Worm (Caenorhabditis elegans): ENCODE data around the gene ZK856.19.
A peak's percentile ranks its signal among the peaks of the same experiment; 100 is the strongest.

The ZK856.19 gene

DNA sequence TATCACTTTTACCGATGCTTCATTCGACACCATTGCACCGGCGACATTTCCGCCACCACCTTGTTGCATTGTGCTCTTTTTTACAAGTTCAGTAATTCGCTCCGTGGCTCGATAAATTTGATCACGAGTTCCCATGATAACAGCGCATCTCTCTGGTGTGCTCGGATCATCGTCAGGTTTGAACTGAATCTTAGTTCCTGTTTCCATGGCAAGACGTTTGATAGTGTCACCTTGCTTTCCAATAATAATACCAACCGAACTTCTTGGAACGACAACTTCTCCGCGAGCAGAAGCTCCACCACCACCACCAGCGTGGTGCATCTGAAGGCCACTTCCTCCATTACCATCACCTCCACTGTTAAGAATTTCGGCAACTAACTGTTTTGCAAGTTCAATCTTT, 32.5 kb upstream of the ZK856.19 start:
- TF ChIP-seq F16B12.6 (tag; optimal IDR thresholded peaks at IDR 0.05): no peak
- TF ChIP-seq snpc-4 (tag; optimal IDR thresholded peaks at IDR 0.05): no peak
- no peak for TF ChIP-seq egl-27 (tag; optimal IDR thresholded peaks at IDR 0.05)
- no peak for TF ChIP-seq ceh-8 (GFP tag; optimal IDR thresholded peaks at IDR 0.05)
- no peak for TF ChIP-seq ceh-82 (tag; optimal IDR thresholded peaks at IDR 0.05)
- no peak for TF ChIP-seq lir-3 (tag; optimal IDR thresholded peaks at IDR 0.05; ENCODE audit: poor library complexity)
- no peak for TF ChIP-seq dsc-1 (tag; optimal IDR thresholded peaks at IDR 0.05)
- no peak for TF ChIP-seq nhr-76 (tag; optimal IDR thresholded peaks at IDR 0.05)
- no peak for TF ChIP-seq ces-1 (GFP tag; optimal IDR thresholded peaks at IDR 0.05)
- TF ChIP-seq nhr-77 (tag; optimal IDR thresholded peaks at IDR 0.05): no peak
- no peak for TF ChIP-seq C34B4.2 (tag; optimal IDR thresholded peaks at IDR 0.05)

DNA sequence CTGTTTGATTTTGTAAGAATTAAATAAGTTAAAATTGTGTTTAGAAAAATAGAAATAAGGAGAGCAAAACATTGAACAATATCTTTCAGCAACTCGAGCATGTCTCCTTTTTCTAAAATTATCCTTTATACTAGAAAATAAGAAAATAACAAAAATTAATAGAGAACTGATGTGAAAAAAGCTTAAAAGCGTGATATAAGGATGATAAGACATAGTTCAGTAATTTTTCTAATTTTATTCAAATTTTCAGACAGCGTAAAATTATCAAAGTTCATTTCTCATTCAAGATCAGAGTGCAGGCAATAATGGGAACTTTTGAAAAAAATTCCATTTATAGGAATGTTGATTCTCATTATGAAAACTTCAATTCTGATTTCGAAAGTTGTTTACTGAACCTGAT, 28.6 kb upstream of the ZK856.19 start, which contains the start of gene str-182:
Gene str-182 (minus strand): TSS at position 101 of the 400 bp plus-strand sequence.
- TF ChIP-seq tbx-2 (tag; optimal IDR thresholded peaks at IDR 0.05) (no peak), nhr-71 (tag; optimal IDR thresholded peaks at IDR 0.05) (peak; percentile 12), fkh-8 (tag; optimal IDR thresholded peaks at IDR 0.05) (peak; percentile 41)

DNA sequence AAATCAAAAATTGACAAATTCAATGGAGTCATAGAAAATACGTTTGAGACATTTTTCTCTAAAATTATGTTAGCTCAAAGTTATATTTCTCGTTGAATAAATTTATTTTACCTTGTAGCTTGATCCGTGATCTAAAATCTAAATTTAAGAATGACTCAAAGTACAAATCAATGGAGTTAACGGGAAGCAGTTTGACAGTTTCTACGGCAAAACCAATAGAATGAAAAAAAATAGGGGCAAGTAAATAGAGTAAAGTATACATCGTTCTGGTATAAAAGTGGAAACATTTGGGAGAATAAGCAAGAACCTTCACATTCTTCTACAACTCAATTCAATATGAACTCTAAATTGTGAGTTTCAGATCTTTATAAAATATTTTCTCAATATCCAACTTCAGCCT, 26.2 kb upstream of the ZK856.19 start, which contains the start of gene fipr-6:
Gene fipr-6 (plus strand): TSS at position 301 of the 400 bp plus-strand sequence.
- TF ChIP-seq egl-27 (tag; optimal IDR thresholded peaks at IDR 0.05): no peak
- TF ChIP-seq lin-39 (tag; optimal IDR thresholded peaks at IDR 0.05): no peak
- TF ChIP-seq fkh-8 (tag; optimal IDR thresholded peaks at IDR 0.05): no peak
- no peak for TF ChIP-seq efl-3 (GFP tag; optimal IDR thresholded peaks at IDR 0.05)
- TF ChIP-seq sup-37 (GFP tag; optimal IDR thresholded peaks at IDR 0.05): no peak
- no peak for TF ChIP-seq nhr-77 (tag; optimal IDR thresholded peaks at IDR 0.05)
- no peak for TF ChIP-seq skn-1 (tag; optimal IDR thresholded peaks at IDR 0.05)
- TF ChIP-seq nhr-90 (tag; optimal IDR thresholded peaks at IDR 0.05; ENCODE audit: poor library complexity): no peak
- no peak for TF ChIP-seq alr-1 (tag; optimal IDR thresholded peaks at IDR 0.05; ENCODE audit: borderline replicate concordance)
- no peak for TF ChIP-seq Y116A8C.19 (tag; optimal IDR thresholded peaks at IDR 0.05; ENCODE audit: borderline replicate concordance)
- TF ChIP-seq blmp-1 (tag; optimal IDR thresholded peaks at IDR 0.05): no peak
- no peak for TF ChIP-seq C04F5.9 (tag; optimal IDR thresholded peaks at IDR 0.05)
- no peak for TF ChIP-seq isw-1 (GFP tag; IDR thresholded peaks at IDR 0.05)
- TF ChIP-seq unc-62 (GFP tag; optimal IDR thresholded peaks at IDR 0.05): no peak
- TF ChIP-seq lin-35 (GFP tag; optimal IDR thresholded peaks at IDR 0.05): no peak
- TF ChIP-seq fos-1 (tag; optimal IDR thresholded peaks at IDR 0.05): no peak
- no peak for TF ChIP-seq irx-1 (tag; optimal IDR thresholded peaks at IDR 0.05)
- TF ChIP-seq pag-3 (tag; optimal IDR thresholded peaks at IDR 0.05; ENCODE audit: borderline replicate concordance, insufficient read depth): no peak
- TF ChIP-seq fkh-10 (GFP tag; optimal IDR thresholded peaks at IDR 0.05): no peak
- no peak for TF ChIP-seq ceh-82 (tag; optimal IDR thresholded peaks at IDR 0.05)

DNA sequence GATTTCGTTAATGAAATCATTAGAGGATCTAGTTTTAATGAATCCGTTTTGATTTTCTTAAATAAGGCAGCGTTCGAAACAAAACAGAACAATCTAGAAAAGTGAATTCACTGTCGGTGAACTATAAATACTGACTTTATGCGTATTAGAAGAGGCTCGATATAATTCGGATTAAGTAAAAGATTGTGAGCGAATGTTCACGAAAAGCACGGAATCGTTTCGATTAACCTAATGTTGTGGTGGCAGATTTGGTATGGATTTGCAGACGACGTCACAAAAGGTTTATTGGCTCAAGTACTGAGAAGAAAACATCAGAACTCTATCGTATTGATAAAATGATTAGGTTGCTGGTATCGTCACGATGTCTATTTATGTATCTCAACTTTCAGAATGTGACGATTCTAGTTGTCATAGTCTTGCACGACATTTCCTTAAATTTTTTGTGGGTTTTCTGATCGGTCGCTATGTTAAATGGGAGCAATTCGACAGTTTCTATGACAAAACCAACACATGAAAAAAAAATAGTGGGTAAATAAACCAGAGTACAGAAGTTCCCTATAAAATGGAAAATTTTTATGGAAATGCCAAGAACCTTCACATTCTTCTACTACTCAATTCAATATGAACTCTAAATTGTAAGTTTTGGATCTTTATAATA, 24.6 kb upstream of the ZK856.19 start, which contains the start of the genes pyt-1 and fipr-7:
Gene pyt-1 (minus strand): TSS at position 101 of the 658 bp plus-strand sequence.
Gene fipr-7 (plus strand): TSS at position 608 of the 658 bp plus-strand sequence.
- TF ChIP-seq dsc-1 (tag; optimal IDR thresholded peaks at IDR 0.05): peak; percentile 61
- TF ChIP-seq irx-1 (tag; optimal IDR thresholded peaks at IDR 0.05): no peak
- no peak for TF ChIP-seq isw-1 (GFP tag; IDR thresholded peaks at IDR 0.05)

DNA sequence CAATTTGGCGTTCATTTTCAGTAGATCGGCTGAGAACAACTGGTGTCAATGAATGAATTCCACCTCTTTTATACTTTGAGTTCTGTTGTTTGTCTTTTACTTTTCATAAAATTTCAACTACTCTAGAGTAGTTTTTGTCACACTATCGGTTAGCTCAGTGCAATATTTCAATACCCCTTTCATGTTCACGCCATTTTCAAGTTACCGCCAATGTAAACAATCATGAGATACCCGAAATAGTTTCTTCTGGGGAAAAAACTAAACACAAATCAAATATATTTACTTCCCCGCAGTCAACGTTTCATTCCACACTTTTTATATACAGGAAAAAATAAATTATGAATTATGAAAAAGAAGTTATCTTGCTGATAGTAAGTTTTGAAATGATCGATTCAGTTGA, 23.6 kb upstream of the ZK856.19 start, which contains the start of gene fipr-4:
Gene fipr-4 (minus strand): TSS at position 101 of the 400 bp plus-strand sequence.
- TF ChIP-seq nhr-11 (tag; optimal IDR thresholded peaks at IDR 0.05) (no peak), nhr-84 (tag; optimal IDR thresholded peaks at IDR 0.05) (no peak), fkh-8 (tag; optimal IDR thresholded peaks at IDR 0.05) (no peak), ceh-90 (tag; optimal IDR thresholded peaks at IDR 0.05) (no peak), jun-1 (tag; optimal IDR thresholded peaks at IDR 0.05) (no peak), lin-39 (tag; optimal IDR thresholded peaks at IDR 0.05) (no peak), hpl-2 (GFP tag; optimal IDR thresholded peaks at IDR 0.05) (no peak)

Measured in whole organism, L1 larva.